Worm (Caenorhabditis elegans) whole organism, mixed stage, embryonic: ENCODE measurements around the gene C03B1.13.

ENCODE experiments used
- M03D4.4 ChIP-seq: sonication (generic microtip); optimal IDR thresholded peaks from 2 replicates; lab custom pipeline; 2017; ENCODE audit warnings: mild to moderate bottlenecking, missing genetic modification characterization, missing compliant biosample characterization
- bed-3 ChIP-seq: fragments of 200-800 bp; sonication (Bioruptor generic); optimal IDR thresholded peaks from 3 replicates; lab custom pipeline; 2018; ENCODE audit warnings: mild to moderate bottlenecking, missing genetic modification characterization, moderate library complexity, missing compliant biosample characterization
- blmp-1 ChIP-seq: fragments of 150-350 bp; optimal IDR thresholded peaks from 2 replicates; lab custom pipeline; 2014; ENCODE audit warnings: missing biosample characterization, missing genetic modification characterization
- ceh-39 ChIP-seq: fragments of 150-350 bp; optimal IDR thresholded peaks from 2 replicates; lab custom pipeline; 2014; ENCODE audit warnings: missing biosample characterization, missing genetic modification characterization
- ceh-43 ChIP-seq: fragments of 200-800 bp; sonication (Bioruptor generic); optimal IDR thresholded peaks from 2 replicates; lab custom pipeline; 2018; ENCODE audit warnings: mild to moderate bottlenecking, missing genetic modification characterization, moderate library complexity, missing compliant biosample characterization
- ceh-83 ChIP-seq: fragments of 200-800 bp; sonication (Bioruptor generic); optimal IDR thresholded peaks from 2 replicates; lab custom pipeline; 2018; ENCODE audit warnings: mild to moderate bottlenecking, missing genetic modification characterization, missing compliant biosample characterization
- ces-1 ChIP-seq: fragments of 150-350 bp; optimal IDR thresholded peaks from 2 replicates; lab custom pipeline; 2014; ENCODE audit warnings: missing biosample characterization, missing genetic modification reagents, missing genetic modification characterization
- cnd-1 ChIP-seq: fragments of 200-800 bp; sonication (Bioruptor generic); optimal IDR thresholded peaks from 2 replicates; lab custom pipeline; 2018; ENCODE audit warnings: mild to moderate bottlenecking, missing genetic modification characterization, missing compliant biosample characterization
- drap-1 ChIP-seq: fragments of 200-800 bp; sonication (Bioruptor generic); optimal IDR thresholded peaks from 3 replicates; lab custom pipeline; 2018; ENCODE audit warnings: mild to moderate bottlenecking, missing genetic modification characterization, missing compliant biosample characterization
- elt-1 ChIP-seq: sonication (generic microtip); optimal IDR thresholded peaks from 2 replicates; lab custom pipeline; 2017; ENCODE audit warnings: missing genetic modification characterization, mild to moderate bottlenecking, missing compliant biosample characterization, antibody characterized with exemption, moderate library complexity, borderline replicate concordance; ENCODE audit not compliant: insufficient read depth
- elt-3 ChIP-seq: fragments of 150-350 bp; optimal IDR thresholded peaks from 2 replicates; lab custom pipeline; 2014; ENCODE audit warnings: missing biosample characterization, missing genetic modification characterization
- flh-1 ChIP-seq: fragments of 200-800 bp; sonication (Bioruptor generic); optimal IDR thresholded peaks from 2 replicates; lab custom pipeline; 2018; ENCODE audit warnings: mild to moderate bottlenecking, missing genetic modification characterization, moderate library complexity, missing compliant biosample characterization
- ham-2 ChIP-seq: fragments of 200-800 bp; sonication (Bioruptor generic); optimal IDR thresholded peaks from 2 replicates; lab custom pipeline; 2018; ENCODE audit warnings: mild to moderate bottlenecking, missing genetic modification characterization, missing compliant biosample characterization
- hlh-1 ChIP-seq: fragments of 150-350 bp; optimal IDR thresholded peaks from 2 replicates; lab custom pipeline; 2014; ENCODE audit warnings: missing biosample characterization, missing genetic modification reagents, missing genetic modification characterization
- lin-13 ChIP-seq: fragments of 150-350 bp; optimal IDR thresholded peaks from 2 replicates; lab custom pipeline; 2014; ENCODE audit warnings: missing biosample characterization, missing genetic modification characterization
- lin-32 ChIP-seq: fragments of 200-800 bp; sonication (Bioruptor generic); optimal IDR thresholded peaks from 2 replicates; lab custom pipeline; 2018; ENCODE audit warnings: mild to moderate bottlenecking, missing genetic modification characterization, missing compliant biosample characterization
- lsy-2 ChIP-seq: fragments of 150-350 bp; optimal IDR thresholded peaks from 2 replicates; lab custom pipeline; 2014; ENCODE audit warnings: missing biosample characterization, missing genetic modification characterization
- mep-1 ChIP-seq: fragments of 150-350 bp; optimal IDR thresholded peaks from 2 replicates; lab custom pipeline; 2017; ENCODE audit warnings: missing biosample characterization, missing genetic modification reagents, missing genetic modification characterization, inconsistent platforms
- mls-2 ChIP-seq: sonication (generic microtip); optimal IDR thresholded peaks from 2 replicates; lab custom pipeline; 2016; ENCODE audit warnings: mild to moderate bottlenecking, missing genetic modification characterization, moderate library complexity, missing compliant biosample characterization
- nhr-12 ChIP-seq: fragments of 150-350 bp; optimal IDR thresholded peaks from 2 replicates; lab custom pipeline; 2014; ENCODE audit warnings: missing biosample characterization, missing genetic modification characterization
- nhr-2 ChIP-seq: fragments of 150-350 bp; optimal IDR thresholded peaks from 2 replicates; lab custom pipeline; 2014; ENCODE audit warnings: missing biosample characterization, missing genetic modification characterization
- nhr-237 ChIP-seq: fragments of 150-350 bp; optimal IDR thresholded peaks from 2 replicates; lab custom pipeline; 2014; ENCODE audit warnings: missing biosample characterization, missing genetic modification characterization
- nhr-28 ChIP-seq: fragments of 150-350 bp; optimal IDR thresholded peaks from 2 replicates; lab custom pipeline; 2014; ENCODE audit warnings: missing biosample characterization, missing genetic modification characterization
- nhr-76 ChIP-seq: sonication (generic microtip); optimal IDR thresholded peaks from 2 replicates; lab custom pipeline; 2017; ENCODE audit warnings: missing biosample characterization, missing genetic modification characterization
- sem-2 ChIP-seq: fragments of 200-800 bp; sonication (Bioruptor generic); optimal IDR thresholded peaks from 2 replicates; lab custom pipeline; 2018; ENCODE audit warnings: mild to moderate bottlenecking, missing genetic modification characterization, missing compliant biosample characterization
- snpc-4 ChIP-seq: fragments of 150-350 bp; optimal IDR thresholded peaks from 2 replicates; lab custom pipeline; 2014; ENCODE audit warnings: missing biosample characterization, missing genetic modification characterization
- sptf-1 ChIP-seq: sonication (generic microtip); optimal IDR thresholded peaks from 2 replicates; lab custom pipeline; 2017; ENCODE audit warnings: mild to moderate bottlenecking, missing genetic modification characterization, moderate library complexity, missing compliant biosample characterization
- tbx-8 ChIP-seq: fragments of 200-800 bp; sonication (Bioruptor generic); optimal IDR thresholded peaks from 2 replicates; lab custom pipeline; 2018; ENCODE audit warnings: mild to moderate bottlenecking, missing genetic modification characterization, moderate library complexity, missing compliant biosample characterization
- unc-120 ChIP-seq: sonication (generic microtip); optimal IDR thresholded peaks from 2 replicates; lab custom pipeline; 2017; ENCODE audit warnings: missing genetic modification characterization, missing compliant biosample characterization; ENCODE audit not compliant: poor library complexity, severe bottlenecking
- unc-39 ChIP-seq: fragments of 150-350 bp; optimal IDR thresholded peaks from 2 replicates; lab custom pipeline; 2014; ENCODE audit warnings: missing biosample characterization, missing genetic modification characterization
- unc-62 ChIP-seq: fragments of 150-350 bp; optimal IDR thresholded peaks from 2 replicates; lab custom pipeline; 2014; ENCODE audit warnings: missing biosample characterization, missing genetic modification reagents, missing genetic modification characterization
- zip-8 ChIP-seq: fragments of 150-350 bp; optimal IDR thresholded peaks from 2 replicates; lab custom pipeline; 2014; ENCODE audit warnings: missing biosample characterization, missing genetic modification characterization
- ztf-11 ChIP-seq: fragments of 150-350 bp; optimal IDR thresholded peaks from 2 replicates; lab custom pipeline; 2014; ENCODE audit warnings: missing biosample characterization, missing genetic modification characterization

Gene C03B1.13

ce11 chrX:6350016-6350415, 12.2 kb upstream of the C03B1.13 start, which contains the start of gene C03B1.6:
C03B1.6 (plus strand) TSS chrX:6350316.
- TF ChIP-seq M03D4.4 (tag; lab: Kevin White, UChicago) (no peak), ztf-11 (no peak), elt-3 (tag; lab: Kevin White, UChicago) (no peak)

- no peak for TF ChIP-seq elt-1
- TF ChIP-seq mls-2 (tag; lab: Kevin White, UChicago), result no peak
- TF ChIP-seq nhr-76 (tag; lab: Kevin White, UChicago), result no peak
- no peak for TF ChIP-seq ham-2 (GFP tag; lab: Kevin White, UChicago)
- TF ChIP-seq snpc-4, result no peak
- TF ChIP-seq unc-39 (tag; lab: Kevin White, UChicago), result no peak
- no peak for TF ChIP-seq flh-1
- no peak for TF ChIP-seq ceh-43 (GFP tag; lab: Kevin White, UChicago)
- TF ChIP-seq ceh-83 (GFP tag; lab: Kevin White, UChicago), result no peak
- TF ChIP-seq hlh-1 (tag; lab: Kevin White, UChicago), result no peak
- no peak for TF ChIP-seq lsy-2 (tag; lab: Kevin White, UChicago)
- no peak for TF ChIP-seq drap-1 (GFP tag; lab: Kevin White, UChicago)
These were observed 9.2 kb upstream of the C03B1.13 start, which contains the start of gene C03B1.9 for ce11 chrX:6347013-6347412. C03B1.9 (minus strand) TSS chrX:6347113.

DNA sequence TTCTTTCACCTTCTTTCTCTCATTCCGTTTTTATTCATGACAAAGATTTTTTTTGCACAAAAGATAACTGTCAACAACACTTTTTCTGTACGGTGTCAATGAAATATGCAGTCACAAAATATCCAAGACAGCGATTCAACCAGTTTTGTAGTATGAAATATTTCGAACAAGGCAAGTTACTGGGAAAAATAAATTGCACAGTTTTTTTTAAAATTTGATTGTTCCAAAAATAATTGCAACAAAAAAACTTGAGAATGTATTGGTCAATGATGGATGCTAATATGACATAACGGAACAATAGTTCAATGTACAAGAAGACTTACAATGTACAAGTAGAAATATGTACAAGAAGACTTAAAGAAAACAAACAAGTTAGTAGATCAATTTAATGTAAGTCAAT, 7.9 kb upstream of the C03B1.13 start:
- TF ChIP-seq unc-62 (GFP tag; lab: Kevin White, UChicago) (no peak), lsy-2 (tag; lab: Kevin White, UChicago) (no peak), nhr-76 (tag; lab: Kevin White, UChicago) (no peak), tbx-8 (GFP tag; lab: Kevin White, UChicago) (no peak), nhr-28 (tag; lab: Kevin White, UChicago) (no peak), sptf-1 (tag; lab: Kevin White, UChicago) (no peak), lin-13 (tag; lab: Kevin White, UChicago) (no peak), nhr-12 (no peak), elt-3 (tag; lab: Kevin White, UChicago) (no peak), ham-2 (GFP tag; lab: Kevin White, UChicago) (no peak), ceh-43 (GFP tag; lab: Kevin White, UChicago) (no peak), M03D4.4 (tag; lab: Kevin White, UChicago) (no peak), ceh-83 (GFP tag; lab: Kevin White, UChicago) (no peak)

DNA sequence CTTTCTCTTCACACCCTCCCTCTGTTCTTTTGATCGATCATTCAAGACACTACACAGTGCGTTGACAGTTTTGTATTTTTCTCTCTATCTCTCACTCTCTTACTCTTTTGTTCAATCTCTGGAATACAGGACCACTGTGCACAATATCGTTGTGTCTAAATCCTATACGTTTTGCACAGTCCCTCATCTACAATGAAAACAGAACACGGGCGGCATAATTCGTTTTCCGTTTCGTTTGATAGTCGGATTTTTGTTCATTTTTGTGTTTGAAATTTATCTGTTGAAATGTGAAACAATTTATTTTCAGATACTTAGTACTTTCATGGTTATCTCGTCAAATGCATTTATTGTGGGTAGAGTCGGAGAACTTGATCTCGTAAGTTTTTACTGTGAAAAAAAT, 3.7 kb upstream of the C03B1.13 start, which contains the start of gene C03B1.7:
TSS of gene C03B1.7 (plus strand) at position 301 of the 400 bp plus-strand sequence.
- TF ChIP-seq drap-1 (GFP tag; lab: Kevin White, UChicago) (no peak), ceh-83 (GFP tag; lab: Kevin White, UChicago) (no peak), cnd-1 (no peak), unc-62 (GFP tag; lab: Kevin White, UChicago) (no peak), ces-1 (GFP tag; lab: Kevin White, UChicago) (no peak), nhr-2 (tag; lab: Kevin White, UChicago) (peak; percentile 48)

DNA sequence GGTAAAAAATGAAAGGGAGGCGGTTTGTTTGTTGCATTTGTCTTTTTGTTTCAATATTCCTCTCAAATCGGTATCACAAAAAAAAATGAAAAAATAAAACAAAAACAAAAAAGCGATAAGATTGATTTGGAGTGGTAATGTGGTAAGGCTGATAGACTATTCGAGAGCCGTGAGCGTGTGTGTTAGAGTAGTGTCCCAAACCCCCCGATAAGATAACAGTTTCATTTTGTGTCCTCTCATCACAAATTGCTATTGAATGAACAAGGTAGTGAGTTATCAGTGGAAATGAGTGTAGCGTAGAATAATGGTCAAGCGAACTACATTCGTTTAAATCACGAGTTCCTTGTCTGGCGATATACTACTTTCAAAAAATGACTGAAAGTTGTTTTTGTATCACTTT, 595 bp upstream of the C03B1.13 start:
- no peak for TF ChIP-seq hlh-1 (tag; lab: Kevin White, UChicago)
- no peak for TF ChIP-seq M03D4.4 (tag; lab: Kevin White, UChicago)
- no peak for TF ChIP-seq drap-1 (GFP tag; lab: Kevin White, UChicago)
- TF ChIP-seq ceh-83 (GFP tag; lab: Kevin White, UChicago), result no peak
- TF ChIP-seq ces-1 (GFP tag; lab: Kevin White, UChicago), result no peak
- TF ChIP-seq nhr-28 (tag; lab: Kevin White, UChicago), result no peak
- no peak for TF ChIP-seq ztf-11
- TF ChIP-seq unc-120 (tag; lab: Kevin White, UChicago), result no peak
- no peak for TF ChIP-seq sptf-1 (tag; lab: Kevin White, UChicago)
- no peak for TF ChIP-seq tbx-8 (GFP tag; lab: Kevin White, UChicago)
- TF ChIP-seq ceh-43 (GFP tag; lab: Kevin White, UChicago), result no peak
- no peak for TF ChIP-seq snpc-4
- no peak for TF ChIP-seq bed-3
- no peak for TF ChIP-seq ham-2 (GFP tag; lab: Kevin White, UChicago)
- TF ChIP-seq ceh-39, result no peak
- TF ChIP-seq nhr-237, result no peak
- no peak for TF ChIP-seq mls-2 (tag; lab: Kevin White, UChicago)
- TF ChIP-seq lsy-2 (tag; lab: Kevin White, UChicago), result no peak
- TF ChIP-seq nhr-12, result no peak

ce11 chrX:6337338-6337737, 513 bp downstream of the C03B1.13 start:
- no peak for TF ChIP-seq blmp-1 (tag; lab: Kevin White, UChicago)
- TF ChIP-seq mls-2 (tag; lab: Kevin White, UChicago), result no peak
- no peak for TF ChIP-seq lsy-2 (tag; lab: Kevin White, UChicago)
- TF ChIP-seq sem-2 (GFP tag; lab: Kevin White, UChicago), result no peak
- no peak for TF ChIP-seq lin-13 (tag; lab: Kevin White, UChicago)
- no peak for TF ChIP-seq mep-1 (tag; lab: Kevin White, UChicago)
- no peak for TF ChIP-seq snpc-4
- no peak for TF ChIP-seq ztf-11
- no peak for TF ChIP-seq bed-3
- TF ChIP-seq nhr-2 (tag; lab: Kevin White, UChicago), result no peak
- TF ChIP-seq lin-32, result no peak
- TF ChIP-seq ces-1 (GFP tag; lab: Kevin White, UChicago), result no peak
- no peak for TF ChIP-seq nhr-12
- TF ChIP-seq nhr-76 (tag; lab: Kevin White, UChicago), result no peak
- no peak for TF ChIP-seq elt-1
- TF ChIP-seq zip-8 (tag; lab: Kevin White, UChicago), result no peak
- no peak for TF ChIP-seq ceh-43 (GFP tag; lab: Kevin White, UChicago)
- TF ChIP-seq M03D4.4 (tag; lab: Kevin White, UChicago), result no peak
